Fruit fly (Drosophila melanogaster) whole organism, embryonic: Measurements from ENCODE around the gene CG44142.
A peak's percentile ranks its signal among the peaks of the same experiment; 100 is the strongest.

ENCODE experiments used
- Abd-B ChIP-seq: fragments of 200-800 bp; sonication (Bioruptor generic); optimal IDR thresholded peaks from 2 replicates; lab custom pipeline; 2018; ENCODE audit warnings: missing biosample characterization, mild to moderate bottlenecking, missing genetic modification characterization, moderate library complexity
- Antp ChIP-seq: fragments of 200-800 bp; sonication (Bioruptor generic); optimal IDR thresholded peaks from 3 replicates; lab custom pipeline; 2016; ENCODE audit warnings: missing biosample characterization, missing genetic modification characterization
- Asciz ChIP-seq: fragments of 200-800 bp; sonication (Bioruptor generic); optimal IDR thresholded peaks from 2 replicates; lab custom pipeline; 2017; ENCODE audit warnings: missing biosample characterization, mild to moderate bottlenecking, missing genetic modification characterization, missing genetic modification reagents
- Bteb2 ChIP-seq: fragments of 200-800 bp; sonication (Bioruptor generic); optimal IDR thresholded peaks from 2 replicates; lab custom pipeline; 2016; ENCODE audit warnings: missing biosample characterization, missing genetic modification characterization
- CG10147 ChIP-seq: fragments of 200-800 bp; sonication (Bioruptor generic); optimal IDR thresholded peaks from 2 replicates; lab custom pipeline; 2019; ENCODE audit warnings: missing biosample characterization, mild to moderate bottlenecking, missing genetic modification characterization, moderate library complexity
- CG1024 ChIP-seq: fragments of 200-800 bp; sonication (Bioruptor generic); IDR thresholded peaks from 2 replicates; pipeline ENCODE4 v1.3.6; 2022; ENCODE audit warnings: missing biosample characterization, missing genetic modification characterization
- CG10979 ChIP-seq: fragments of 200-800 bp; sonication (Bioruptor generic); optimal IDR thresholded peaks from 2 replicates; lab custom pipeline; 2018; ENCODE audit warnings: missing biosample characterization, mild to moderate bottlenecking, missing genetic modification characterization, moderate library complexity
- CG11723 ChIP-seq: fragments of 200-800 bp; sonication (Bioruptor generic); optimal IDR thresholded peaks from 2 replicates; lab custom pipeline; 2017; ENCODE audit warnings: missing biosample characterization, mild to moderate bottlenecking, missing genetic modification characterization
- CG14710 ChIP-seq: fragments of 200-800 bp; sonication (Bioruptor generic); optimal IDR thresholded peaks from 3 replicates; lab custom pipeline; 2019; ENCODE audit warnings: missing biosample characterization, mild to moderate bottlenecking, missing genetic modification characterization, moderate library complexity
- CG16863 ChIP-seq: fragments of 200-800 bp; sonication (Bioruptor generic); optimal IDR thresholded peaks from 3 replicates; lab custom pipeline; 2016; ENCODE audit warnings: missing biosample characterization, missing genetic modification characterization
- CG2202 ChIP-seq: fragments of 200-800 bp; sonication (Bioruptor generic); optimal IDR thresholded peaks from 2 replicates; lab custom pipeline; 2018; ENCODE audit warnings: missing biosample characterization, mild to moderate bottlenecking, missing genetic modification characterization
- CG2712 ChIP-seq: fragments of 200-800 bp; optimal IDR thresholded peaks from 3 replicates; lab custom pipeline; 2019; ENCODE audit warnings: missing biosample characterization, mild to moderate bottlenecking, missing genetic modification characterization, moderate library complexity
- CG30403 ChIP-seq: fragments of 200-800 bp; sonication (Bioruptor generic); optimal IDR thresholded peaks from 3 replicates; lab custom pipeline; 2016; ENCODE audit warnings: missing biosample characterization, missing genetic modification characterization
- CG3065 ChIP-seq: fragments of 200-800 bp; sonication (Bioruptor generic); optimal IDR thresholded peaks from 2 replicates; lab custom pipeline; 2016; ENCODE audit warnings: missing biosample characterization, missing genetic modification characterization
- CG4707 ChIP-seq: fragments of 200-800 bp; sonication (Bioruptor generic); optimal IDR thresholded peaks from 2 replicates; lab custom pipeline; 2018; ENCODE audit warnings: missing biosample characterization, mild to moderate bottlenecking, missing genetic modification characterization, moderate library complexity
- CG9609 ChIP-seq: fragments of 200-800 bp; sonication (Bioruptor generic); optimal IDR thresholded peaks from 3 replicates; lab custom pipeline; 2016; ENCODE audit warnings: missing biosample characterization, missing genetic modification characterization
- CG9797 ChIP-seq: fragments of 200-800 bp; sonication (Bioruptor generic); optimal IDR thresholded peaks from 3 replicates; lab custom pipeline; 2018; ENCODE audit warnings: missing biosample characterization, mild to moderate bottlenecking, missing genetic modification characterization
- CoRest ChIP-seq: fragments of 200-800 bp; sonication (Bioruptor generic); optimal IDR thresholded peaks from 3 replicates; lab custom pipeline; 2018; ENCODE audit warnings: missing biosample characterization, mild to moderate bottlenecking, missing genetic modification characterization, moderate library complexity
- Dll ChIP-seq: fragments of 200-800 bp; sonication (Bioruptor generic); IDR thresholded peaks from 4 replicates; pipeline ENCODE4 v1.3.6; 2022; ENCODE audit warnings: missing biosample characterization, missing genetic modification characterization; ENCODE audit not compliant: partially characterized antibody
- E2f2 ChIP-seq: fragments of 200-800 bp; sonication (Bioruptor generic); IDR thresholded peaks from 2 replicates; pipeline ENCODE4 v1.3.6; 2022; ENCODE audit warnings: missing biosample characterization, missing genetic modification characterization
- Elba2 ChIP-seq: fragments of 200-800 bp; sonication (Bioruptor generic); optimal IDR thresholded peaks from 3 replicates; lab custom pipeline; 2016; ENCODE audit warnings: missing biosample characterization, missing genetic modification characterization
- Hr51 ChIP-seq, 2 experiments: fragments of 200-800 bp; sonication (Bioruptor generic); optimal IDR thresholded peaks; 2 replicates in 1 of 2; 3 replicates in 1 of 2; lab custom pipeline; 2016 to 2018; ENCODE audit warnings: missing biosample characterization in 2 of 2, missing genetic modification characterization in 2 of 2, mild to moderate bottlenecking in 1 of 2, moderate library complexity in 1 of 2
- Med ChIP-seq: fragments of 200-800 bp; sonication (Bioruptor generic); peaks from one replicate; lab custom pipeline; 2016; ENCODE audit warnings: missing biosample characterization, missing genetic modification characterization, mild to moderate bottlenecking, inconsistent platforms, moderate library complexity
- NK7.1 ChIP-seq: fragments of 200-800 bp; sonication (Bioruptor generic); optimal IDR thresholded peaks from 3 replicates; lab custom pipeline; 2016; ENCODE audit warnings: missing biosample characterization, missing genetic modification characterization
- Neu2 ChIP-seq: fragments of 200-800 bp; sonication (Bioruptor generic); optimal IDR thresholded peaks from 3 replicates; lab custom pipeline; 2016; ENCODE audit warnings: missing biosample characterization, missing genetic modification characterization, borderline replicate concordance
- Oaz ChIP-seq: fragments of 200-800 bp; sonication (Bioruptor generic); IDR thresholded peaks from 2 replicates; pipeline ENCODE4 v1.3.6; 2022; ENCODE audit warnings: missing biosample characterization, missing genetic modification characterization
- Optix ChIP-seq: fragments of 200-800 bp; sonication (Bioruptor generic); IDR thresholded peaks from 3 replicates; pipeline ENCODE4 v1.3.6; 2022; ENCODE audit warnings: missing biosample characterization, missing genetic modification characterization
- Ravus ChIP-seq: fragments of 200-800 bp; sonication (Bioruptor generic); IDR thresholded peaks from 2 replicates; pipeline ENCODE4 v1.3.6; 2022; ENCODE audit warnings: missing biosample characterization, missing genetic modification characterization
- Sry-δ ChIP-seq: fragments of 200-800 bp; sonication (Bioruptor generic); optimal IDR thresholded peaks from 2 replicates; lab custom pipeline; 2016; ENCODE audit warnings: missing biosample characterization, missing genetic modification characterization
- YL-1 ChIP-seq: fragments of 200-800 bp; sonication (Bioruptor generic); optimal IDR thresholded peaks from 3 replicates; lab custom pipeline; 2017; ENCODE audit warnings: missing biosample characterization, mild to moderate bottlenecking, missing genetic modification characterization
- az2 ChIP-seq: fragments of 200-800 bp; sonication (Bioruptor generic); optimal IDR thresholded peaks from 3 replicates; lab custom pipeline; 2016; ENCODE audit warnings: missing biosample characterization, missing genetic modification characterization
- dysf ChIP-seq: fragments of 200-800 bp; sonication (Bioruptor generic); IDR thresholded peaks from 3 replicates; pipeline ENCODE4 v1.3.6; 2022; ENCODE audit warnings: missing biosample characterization, missing genetic modification characterization
- ems ChIP-seq: fragments of 200-800 bp; sonication (Bioruptor generic); optimal IDR thresholded peaks from 3 replicates; lab custom pipeline; 2016; ENCODE audit warnings: missing biosample characterization, missing genetic modification characterization
- esg ChIP-seq: fragments of 200-800 bp; sonication (Bioruptor generic); conservative IDR thresholded peaks from 2 replicates; pipeline ENCODE4 v1.3.6; 2022; ENCODE audit warnings: missing biosample characterization, missing genetic modification characterization
- ewg ChIP-seq: fragments of 200-800 bp; sonication (Bioruptor generic); optimal IDR thresholded peaks from 3 replicates; lab custom pipeline; 2017; ENCODE audit warnings: mild to moderate bottlenecking, missing biosample characterization, missing genetic modification reagents, missing genetic modification characterization
- jumu ChIP-seq: fragments of 200-800 bp; sonication (Bioruptor generic); optimal IDR thresholded peaks from 3 replicates; lab custom pipeline; 2016; ENCODE audit warnings: missing biosample characterization, missing genetic modification characterization
- ken ChIP-seq: fragments of 200-800 bp; sonication (Bioruptor generic); IDR thresholded peaks from 3 replicates; pipeline ENCODE4 v1.3.6; 2022; ENCODE audit warnings: missing biosample characterization, missing genetic modification characterization
- lbe ChIP-seq: fragments of 200-800 bp; sonication (Bioruptor generic); optimal IDR thresholded peaks from 2 replicates; lab custom pipeline; 2016; ENCODE audit warnings: missing biosample characterization, mild to moderate bottlenecking, missing genetic modification characterization
- maf-S ChIP-seq: fragments of 200-800 bp; sonication (Bioruptor generic); optimal IDR thresholded peaks from 2 replicates; lab custom pipeline; 2016; ENCODE audit warnings: missing biosample characterization, missing genetic modification characterization
- nmo ChIP-seq: fragments of 200-800 bp; sonication (Bioruptor generic); optimal IDR thresholded peaks from 2 replicates; lab custom pipeline; 2018; ENCODE audit warnings: missing biosample characterization, mild to moderate bottlenecking, missing genetic modification characterization, moderate library complexity
- peb ChIP-seq: fragments of 200-800 bp; sonication (Bioruptor generic); IDR thresholded peaks from 2 replicates; pipeline ENCODE4 v1.3.6; 2022; ENCODE audit warnings: missing biosample characterization, missing genetic modification characterization
- sd ChIP-seq: fragments of 200-800 bp; sonication (Bioruptor generic); optimal IDR thresholded peaks from 3 replicates; lab custom pipeline; 2018; ENCODE audit warnings: missing biosample characterization, mild to moderate bottlenecking, missing genetic modification characterization, moderate library complexity
- slou ChIP-seq: fragments of 200-800 bp; sonication (Bioruptor generic); optimal IDR thresholded peaks from 3 replicates; lab custom pipeline; 2016; ENCODE audit warnings: missing biosample characterization, missing genetic modification characterization
- tio ChIP-seq: fragments of 200-800 bp; sonication (Bioruptor generic); optimal IDR thresholded peaks from 2 replicates; lab custom pipeline; 2017; ENCODE audit warnings: missing biosample characterization, missing genetic modification characterization, inconsistent platforms
- trem ChIP-seq: fragments of 200-800 bp; optimal IDR thresholded peaks from 3 replicates; lab custom pipeline; 2019; ENCODE audit warnings: missing biosample characterization, mild to moderate bottlenecking, missing genetic modification characterization, moderate library complexity
- tup ChIP-seq: fragments of 200-800 bp; sonication (Bioruptor generic); optimal IDR thresholded peaks from 2 replicates; lab custom pipeline; 2016; ENCODE audit warnings: missing biosample characterization, mild to moderate bottlenecking, missing genetic modification characterization, moderate library complexity
- twi ChIP-seq: fragments of 200-800 bp; optimal IDR thresholded peaks from 2 replicates; lab custom pipeline; 2019; ENCODE audit warnings: missing biosample characterization, mild to moderate bottlenecking, missing genetic modification characterization, moderate library complexity
- unpg ChIP-seq: fragments of 200-800 bp; sonication (Bioruptor generic); optimal IDR thresholded peaks from 3 replicates; lab custom pipeline; 2018; ENCODE audit warnings: missing biosample characterization, mild to moderate bottlenecking, missing genetic modification characterization, moderate library complexity
- wek ChIP-seq: fragments of 200-800 bp; sonication (Bioruptor generic); optimal IDR thresholded peaks from 3 replicates; lab custom pipeline; 2018; ENCODE audit warnings: missing biosample characterization, mild to moderate bottlenecking, missing genetic modification characterization, moderate library complexity
- zf30C ChIP-seq: fragments of 200-800 bp; sonication (Bioruptor generic); optimal IDR thresholded peaks from 3 replicates; lab custom pipeline; 2018; ENCODE audit warnings: missing biosample characterization, mild to moderate bottlenecking, missing genetic modification characterization

The CG44142 gene

DNA sequence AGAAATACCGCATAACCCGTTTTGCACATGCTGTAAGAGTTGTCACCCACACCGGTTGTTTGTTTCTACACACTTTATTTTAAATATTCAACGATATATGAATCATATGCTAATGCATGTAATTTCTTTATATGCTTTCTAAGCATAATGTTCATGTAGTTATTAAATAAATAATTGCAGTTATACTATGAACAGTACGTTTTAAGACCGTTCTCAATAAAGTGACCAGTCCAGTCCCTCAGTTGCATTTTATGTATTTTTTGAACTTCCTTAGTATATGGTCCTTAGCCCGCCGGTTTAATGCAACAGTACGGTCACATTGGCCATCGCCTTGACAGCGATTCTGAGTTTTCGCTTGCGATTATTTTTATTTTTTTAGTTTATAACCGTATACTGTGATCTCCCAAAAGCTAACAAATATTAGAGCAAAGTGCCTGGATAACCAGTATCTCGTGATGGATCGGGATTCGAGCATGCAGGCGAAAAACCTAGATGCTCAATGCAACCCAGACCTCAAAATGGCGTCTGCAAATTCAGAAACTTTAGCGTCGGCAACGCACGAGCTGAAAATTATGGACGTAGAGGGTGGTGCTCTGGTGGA lies 48.8 kb downstream of the CG44142 start, which contains the start of gene Ravus (continued):
- TF ChIP-seq Asciz (GFP tag; lab: Kevin White, UChicago) (no peak), trem (tag; lab: Kevin White, UChicago) (peak; percentile 57), twi (peak; percentile 53), CG14710 (tag; lab: Kevin White, UChicago) (peak; percentile 78), Med (GFP tag; lab: Kevin White, UChicago) (peak; percentile 87), CG10979 (peak; percentile 14), slou (GFP tag; lab: Kevin White, UChicago) (no peak), maf-S (peak; percentile 0), Abd-B (GFP tag; lab: Kevin White, UChicago) (peak; percentile 82), CG16863 (GFP tag; lab: Kevin White, UChicago) (no peak), Sry-δ (GFP tag; lab: Kevin White, UChicago) (peak; percentile 37), ems (peak; percentile 35), YL-1 (GFP tag; lab: Kevin White, UChicago) (peak; percentile 74), lbe (GFP tag; lab: Kevin White, UChicago) (peak; percentile 4), nmo (GFP tag; lab: Kevin White, UChicago) (peak; percentile 84), CG4707 (GFP tag; lab: Kevin White, UChicago) (no peak), wek (no peak), unpg (GFP tag; lab: Kevin White, UChicago) (peak; percentile 52), E2f2 (GFP tag; lab: Robert Waterston, UW) (peak; percentile 73), Ravus (GFP tag; lab: Robert Waterston, UW) (peak; percentile 22; the same call in 1 of the 2 replicates), CoRest (peak; percentile 79), Antp (GFP tag; lab: Kevin White, UChicago) (peak; percentile 8), sd (tag; lab: Kevin White, UChicago) (no peak), zf30C (GFP tag; lab: Kevin White, UChicago) (no peak), CG2712 (peak; percentile 67), peb (GFP tag; lab: Robert Waterston, UW) (no peak), CG1024 (no peak), jumu (GFP tag; lab: Kevin White, UChicago) (peak; percentile 35), dysf (GFP tag; lab: Robert Waterston, UW) (peak; percentile 25; the same call in 1 of the 3 replicates), CG30403 (GFP tag; lab: Kevin White, UChicago) (peak; percentile 64), Optix (GFP tag; lab: Robert Waterston, UW) (no peak), CG9797 (peak; percentile 92), ewg (GFP tag; lab: Kevin White, UChicago) (peak; percentile 31), CG11723 (GFP tag; lab: Kevin White, UChicago) (no peak), Bteb2 (GFP tag; lab: Kevin White, UChicago) (peak; percentile 49), CG2202 (tag; lab: Kevin White, UChicago) (no peak), az2 (GFP tag; lab: Kevin White, UChicago) (peak; percentile 43), tio (GFP tag; lab: Kevin White, UChicago) (no peak), esg (GFP tag; lab: Robert Waterston, UW) (peak; percentile 54), CG9609 (GFP tag; lab: Kevin White, UChicago) (peak; percentile 16), CG10147 (no peak), tup (no peak), CG3065 (GFP tag; lab: Kevin White, UChicago) (no peak), NK7.1 (no peak), ken (GFP tag; lab: Robert Waterston, UW) (no peak), Dll (GFP tag; lab: Robert Waterston, UW) (no peak), Neu2 (GFP tag; lab: Kevin White, UChicago) (no peak), Oaz (no peak), Hr51 (GFP tag; optimal IDR thresholded peaks at IDR 0.05; lab: Kevin White, UChicago) (peak in 1 of 2 experiments; percentile 19), Elba2 (GFP tag; lab: Kevin White, UChicago) (no peak)
